Worm (Caenorhabditis elegans) whole organism, L4 larva: ENCODE data around the gene H03E18.1.

Experiments
- R02D3.7 ChIP-seq: fragments of 150-350 bp; sonication (generic microtip); optimal IDR thresholded peaks from 3 replicates; lab custom pipeline; 2014; ENCODE audit warnings: missing biosample characterization, missing genetic modification characterization
- T26A8.4 ChIP-seq: fragments of 200-800 bp; sonication (Bioruptor generic); IDR thresholded peaks from 2 replicates; pipeline ENCODE4 v1.3.6; 2022; ENCODE audit warnings: missing genetic modification characterization, missing compliant biosample characterization
- Y105C5A.15 ChIP-seq: fragments of 200-800 bp; sonication (Bioruptor generic); IDR thresholded peaks from 2 replicates; pipeline ENCODE4 v1.3.6; 2022; ENCODE audit warnings: missing genetic modification characterization, missing compliant biosample characterization
- Y75B8A.6 ChIP-seq: fragments of 200-800 bp; sonication (Bioruptor generic); IDR thresholded peaks from 2 replicates; pipeline ENCODE4 v1.3.6; 2022; ENCODE audit warnings: missing genetic modification reagents, missing genetic modification characterization, missing compliant biosample characterization
- ZK337.2 ChIP-seq: fragments of 200-800 bp; sonication (Bioruptor generic); IDR thresholded peaks from 2 replicates; pipeline ENCODE4 v1.3.6; 2022; ENCODE audit warnings: missing genetic modification reagents, missing genetic modification characterization, missing compliant biosample characterization
- ZK546.5 ChIP-seq, 2 experiments: sonication (generic microtip); optimal IDR thresholded peaks; 2 replicates each; lab custom pipeline; 2017; ENCODE audit warnings: missing biosample characterization in 2 of 2, missing genetic modification characterization in 2 of 2
- aha-1 ChIP-seq: fragments of 150-350 bp; peaks from one replicate; lab custom pipeline; 2014; ENCODE audit warnings: missing biosample characterization, missing genetic modification characterization
- arid-1 ChIP-seq: fragments of 200-800 bp; sonication (Bioruptor generic); conservative IDR thresholded peaks from 2 replicates; pipeline ENCODE4 v1.3.6; 2022; ENCODE audit warnings: missing genetic modification reagents, missing genetic modification characterization, missing compliant biosample characterization
- attf-4 ChIP-seq: sonication (generic microtip); optimal IDR thresholded peaks from 3 replicates; lab custom pipeline; 2017; ENCODE audit warnings: missing biosample characterization, missing genetic modification characterization
- ceh-20 ChIP-seq: fragments of 200-800 bp; sonication (Bioruptor generic); IDR thresholded peaks from 2 replicates; pipeline ENCODE4 v1.3.6; 2022; ENCODE audit warnings: missing genetic modification reagents, missing genetic modification characterization, missing compliant biosample characterization
- ceh-32 ChIP-seq: sonication (generic microtip); optimal IDR thresholded peaks from 2 replicates; lab custom pipeline; 2016; ENCODE audit warnings: mild to moderate bottlenecking, missing genetic modification characterization, missing compliant biosample characterization; ENCODE audit not compliant: poor library complexity
- ceh-62 ChIP-seq: sonication (generic microtip); optimal IDR thresholded peaks from 2 replicates; lab custom pipeline; 2017; ENCODE audit warnings: missing biosample characterization, missing genetic modification characterization
- ctbp-1 ChIP-seq: fragments of 200-800 bp; sonication (Bioruptor generic); IDR thresholded peaks from 2 replicates; pipeline ENCODE4 v1.3.6; 2022; ENCODE audit warnings: missing genetic modification reagents, missing genetic modification characterization, missing compliant biosample characterization
- daf-16 ChIP-seq, 3 experiments: sonication (generic microtip); optimal IDR thresholded peaks; 2 replicates each; lab custom pipeline; 2016 to 2017; ENCODE audit warnings: missing genetic modification characterization in 3 of 3, missing genetic modification reagents in 3 of 3, mild to moderate bottlenecking in 2 of 3, missing compliant biosample characterization in 2 of 3, missing biosample characterization in 1 of 3, moderate library complexity in 1 of 3
- dmd-6 ChIP-seq: fragments of 200-800 bp; sonication (Bioruptor generic); IDR thresholded peaks from 2 replicates; pipeline ENCODE4 v1.3.6; 2022; ENCODE audit warnings: missing genetic modification reagents, missing genetic modification characterization, missing compliant biosample characterization
- dmd-8 ChIP-seq: fragments of 200-800 bp; sonication (Bioruptor generic); IDR thresholded peaks from 2 replicates; pipeline ENCODE4 v1.3.6; 2022; ENCODE audit warnings: missing genetic modification characterization, missing compliant biosample characterization
- duxl-1 ChIP-seq: sonication (generic microtip); optimal IDR thresholded peaks from 2 replicates; lab custom pipeline; 2016; ENCODE audit warnings: mild to moderate bottlenecking, missing genetic modification characterization, moderate library complexity, missing compliant biosample characterization; ENCODE audit not compliant: poor library complexity
- dve-1 ChIP-seq: sonication (generic microtip); optimal IDR thresholded peaks from 2 replicates; lab custom pipeline; 2017; ENCODE audit warnings: antibody characterized with exemption, mild to moderate bottlenecking, missing genetic modification characterization, missing compliant biosample characterization; ENCODE audit not compliant: insufficient read depth
- fkh-10 ChIP-seq: fragments of 150-350 bp; optimal IDR thresholded peaks from 2 replicates; lab custom pipeline; 2014; ENCODE audit warnings: missing biosample characterization, missing genetic modification reagents, missing genetic modification characterization
- fos-1 ChIP-seq: fragments of 150-350 bp; optimal IDR thresholded peaks from 2 replicates; lab custom pipeline; 2014; ENCODE audit warnings: missing biosample characterization, missing genetic modification characterization
- hlh-11 ChIP-seq: fragments of 200-800 bp; sonication (Bioruptor generic); optimal IDR thresholded peaks from 2 replicates; lab custom pipeline; 2018; ENCODE audit warnings: mild to moderate bottlenecking, missing genetic modification characterization, missing compliant biosample characterization
- hlh-30 ChIP-seq: sonication (generic microtip); optimal IDR thresholded peaks from 2 replicates; lab custom pipeline; 2017; ENCODE audit warnings: antibody characterized with exemption, mild to moderate bottlenecking, missing genetic modification characterization, missing compliant biosample characterization; ENCODE audit not compliant: insufficient read depth
- lim-7 ChIP-seq: fragments of 200-800 bp; sonication (Bioruptor generic); IDR thresholded peaks from 2 replicates; pipeline ENCODE4 v1.3.6; 2022; ENCODE audit warnings: missing genetic modification characterization, missing compliant biosample characterization
- lin-13 ChIP-seq: fragments of 150-350 bp; optimal IDR thresholded peaks from 2 replicates; lab custom pipeline; 2014; ENCODE audit warnings: missing biosample characterization, missing genetic modification reagents, missing genetic modification characterization
- lin-29 ChIP-seq: fragments of 200-800 bp; sonication (Bioruptor generic); IDR thresholded peaks from 2 replicates; pipeline ENCODE4 v1.3.6; 2022; ENCODE audit warnings: missing genetic modification reagents, missing genetic modification characterization, missing compliant biosample characterization
- madf-9 ChIP-seq: fragments of 200-800 bp; sonication (Bioruptor generic); conservative IDR thresholded peaks from 2 replicates; pipeline ENCODE4 v1.3.6; 2022; ENCODE audit warnings: missing genetic modification reagents, missing genetic modification characterization, missing compliant biosample characterization
- mdt-29 ChIP-seq: fragments of 200-800 bp; sonication (Bioruptor generic); IDR thresholded peaks from 2 replicates; pipeline ENCODE4 v1.3.6; 2022; ENCODE audit warnings: missing genetic modification reagents, missing genetic modification characterization, missing compliant biosample characterization
- mes-2 ChIP-seq: sonication (generic microtip); optimal IDR thresholded peaks from 2 replicates; lab custom pipeline; 2016; ENCODE audit warnings: missing genotype, mild to moderate bottlenecking, missing genetic modification characterization, missing compliant biosample characterization; ENCODE audit not compliant: poor library complexity, severe bottlenecking
- nhr-10 ChIP-seq: fragments of 150-350 bp; optimal IDR thresholded peaks from 2 replicates; lab custom pipeline; 2014; ENCODE audit warnings: missing biosample characterization, missing genetic modification characterization
- nhr-11 ChIP-seq: fragments of 150-350 bp; optimal IDR thresholded peaks from 2 replicates; lab custom pipeline; 2014; ENCODE audit warnings: missing biosample characterization, missing genetic modification characterization
- nhr-28 ChIP-seq: fragments of 150-350 bp; optimal IDR thresholded peaks from 2 replicates; lab custom pipeline; 2014; ENCODE audit warnings: missing biosample characterization, missing genetic modification characterization
- nhr-77 ChIP-seq: fragments of 150-350 bp; optimal IDR thresholded peaks from 2 replicates; lab custom pipeline; 2014; ENCODE audit warnings: missing biosample characterization, missing genetic modification characterization
- php-3 ChIP-seq: fragments of 200-800 bp; sonication (Bioruptor generic); IDR thresholded peaks from 2 replicates; pipeline ENCODE4 v1.3.6; 2022; ENCODE audit warnings: missing genetic modification reagents, missing genetic modification characterization, missing compliant biosample characterization
- pqm-1 ChIP-seq: sonication (generic microtip); optimal IDR thresholded peaks from 2 replicates; lab custom pipeline; 2017; ENCODE audit warnings: missing biosample characterization, missing genetic modification characterization
- rbr-2 ChIP-seq: sonication (generic microtip); optimal IDR thresholded peaks from 2 replicates; lab custom pipeline; 2016; ENCODE audit warnings: missing genotype, missing genetic modification characterization, missing compliant biosample characterization
- sdz-12 ChIP-seq: fragments of 200-800 bp; sonication (Bioruptor generic); optimal IDR thresholded peaks from 2 replicates; lab custom pipeline; 2018; ENCODE audit warnings: mild to moderate bottlenecking, missing genetic modification characterization, missing compliant biosample characterization
- skn-1 ChIP-seq: fragments of 150-350 bp; optimal IDR thresholded peaks from 2 replicates; lab custom pipeline; 2014; ENCODE audit warnings: missing biosample characterization, missing genetic modification characterization
- spr-1 ChIP-seq: sonication (generic microtip); optimal IDR thresholded peaks from 2 replicates; lab custom pipeline; 2016; ENCODE audit warnings: mild to moderate bottlenecking, missing genetic modification characterization, missing compliant biosample characterization
- unc-130 ChIP-seq: sonication (generic microtip); optimal IDR thresholded peaks from 2 replicates; lab custom pipeline; 2016; ENCODE audit warnings: missing genetic modification reagents, missing genetic modification characterization, missing compliant biosample characterization
- unc-62 ChIP-seq, 3 experiments: fragments of 150-350 bp in 1 of 3; sonication (generic microtip); optimal IDR thresholded peaks in 2 of 3; peaks in 1 of 3; 1 replicate in 1 of 3; 2 replicates in 2 of 3; lab custom pipeline; 2014 to 2017; ENCODE audit warnings: missing biosample characterization in 3 of 3, missing genetic modification characterization in 3 of 3, missing genetic modification reagents in 3 of 3, missing genotype in 1 of 3
- zfp-2 ChIP-seq: sonication (generic microtip); optimal IDR thresholded peaks from 2 replicates; lab custom pipeline; 2016; ENCODE audit warnings: mild to moderate bottlenecking, missing genetic modification characterization, missing compliant biosample characterization

Gene H03E18.1

DNA sequence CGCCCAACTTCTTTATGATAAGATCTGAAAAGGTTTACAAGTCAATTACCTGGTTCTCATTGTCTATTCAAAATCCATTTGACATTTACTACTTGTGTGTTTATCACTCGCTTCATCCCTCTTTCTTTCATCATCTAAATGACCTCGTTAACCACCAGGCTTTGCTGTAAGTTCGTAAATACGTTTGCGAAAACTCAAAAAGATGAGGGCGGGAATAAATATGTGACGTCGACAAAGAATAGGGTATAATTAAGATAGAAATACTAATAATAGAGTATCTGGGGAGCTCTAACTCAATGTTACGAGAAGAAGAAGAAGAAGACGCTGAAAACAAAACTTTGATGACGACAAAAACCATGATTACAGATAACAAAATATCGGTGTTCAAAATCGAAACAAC, 18.3 kb upstream of the H03E18.1 start:
- TF ChIP-seq ctbp-1, result no peak
- TF ChIP-seq ZK337.2 (GFP tag; lab: Robert Waterston, UW), result no peak
- TF ChIP-seq unc-62 (GFP tag; optimal IDR thresholded peaks at IDR 0.05 in 1 of 2; lab: Kevin White, UChicago), result peak in 1 of 2 experiments; percentile 92
- TF ChIP-seq unc-62 (tag; optimal IDR thresholded peaks at IDR 0.05; lab: Kevin White, UChicago), result no peak
- no peak for TF ChIP-seq nhr-11 (tag; lab: Kevin White, UChicago)
- no peak for TF ChIP-seq dmd-8
- peak; percentile 52 for TF ChIP-seq aha-1 (tag; lab: Kevin White, UChicago)
- no peak for TF ChIP-seq R02D3.7 (tag; lab: Kevin White, UChicago)
- no peak for TF ChIP-seq arid-1
- no peak for TF ChIP-seq duxl-1

- TF ChIP-seq fkh-10 (GFP tag; lab: Kevin White, UChicago) (peak; percentile 87), ctbp-1 (0 out of 2 replicates have a peak, but pooled peaks have one; percentile 30), dmd-6 (GFP tag; lab: Robert Waterston, UW) (no peak)
Observed at ce11 chrX:8489886-8490285, 17.8 kb upstream of the H03E18.1 start.

ce11 chrX:8492750-8493149, 14.9 kb upstream of the H03E18.1 start:
- TF ChIP-seq ceh-20 (GFP tag; lab: Robert Waterston, UW) (no peak), hlh-30 (peak; percentile 11), nhr-10 (tag; lab: Kevin White, UChicago) (no peak), dve-1 (tag; lab: Kevin White, UChicago) (peak; percentile 26), lim-7 (no peak), nhr-28 (peak; percentile 71), Y105C5A.15 (no peak), ceh-32 (tag; lab: Kevin White, UChicago) (no peak), duxl-1 (no peak), daf-16 (GFP tag; optimal IDR thresholded peaks at IDR 0.05; lab: Kevin White, UChicago) (no peak), daf-16 (tag; optimal IDR thresholded peaks at IDR 0.05; lab: Kevin White, UChicago) (peak; percentile 91), fkh-10 (GFP tag; lab: Kevin White, UChicago) (no peak), ZK337.2 (GFP tag; lab: Robert Waterston, UW) (no peak), php-3 (GFP tag; lab: Robert Waterston, UW) (no peak), ceh-62 (tag; lab: Kevin White, UChicago) (no peak), lin-13 (GFP tag; lab: Kevin White, UChicago) (no peak), pqm-1 (tag; lab: Kevin White, UChicago) (peak; percentile 19), nhr-11 (tag; lab: Kevin White, UChicago) (no peak), ZK546.5 (tag; optimal IDR thresholded peaks at IDR 0.05; lab: Kevin White, UChicago) (no peak), mdt-29 (GFP tag; lab: Robert Waterston, UW) (no peak), mes-2 (tag; lab: Kevin White, UChicago) (no peak), spr-1 (tag; lab: Kevin White, UChicago) (no peak), arid-1 (no peak), lin-29 (no peak), zfp-2 (tag; lab: Kevin White, UChicago) (no peak), nhr-77 (tag; lab: Kevin White, UChicago) (peak; percentile 9)

- no peak for TF ChIP-seq madf-9
- TF ChIP-seq unc-130 (GFP tag; lab: Kevin White, UChicago), result no peak
- no peak for TF ChIP-seq arid-1
- no peak for TF ChIP-seq lin-13 (GFP tag; lab: Kevin White, UChicago)
- TF ChIP-seq rbr-2 (tag; lab: Kevin White, UChicago), result no peak
- no peak for TF ChIP-seq sdz-12 (GFP tag; lab: Kevin White, UChicago)
- no peak for TF ChIP-seq unc-62 (GFP tag; optimal IDR thresholded peaks at IDR 0.05 in 1 of 2; lab: Kevin White, UChicago)
- TF ChIP-seq unc-62 (tag; optimal IDR thresholded peaks at IDR 0.05; lab: Kevin White, UChicago), result no peak
- TF ChIP-seq fos-1 (tag; lab: Kevin White, UChicago), result no peak
- no peak for TF ChIP-seq attf-4 (tag; lab: Kevin White, UChicago)
- TF ChIP-seq lim-7, result no peak
- TF ChIP-seq mdt-29 (GFP tag; lab: Robert Waterston, UW), result no peak
- TF ChIP-seq T26A8.4 (GFP tag; lab: Robert Waterston, UW), result no peak
- no peak for TF ChIP-seq Y75B8A.6 (GFP tag; lab: Robert Waterston, UW)
- no peak for TF ChIP-seq ctbp-1
- no peak for TF ChIP-seq mes-2 (tag; lab: Kevin White, UChicago)
- TF ChIP-seq skn-1 (tag; lab: Kevin White, UChicago), result no peak
- no peak for TF ChIP-seq hlh-11 (tag; lab: Kevin White, UChicago)
- no peak for TF ChIP-seq ceh-62 (tag; lab: Kevin White, UChicago)
- no peak for TF ChIP-seq duxl-1
Observed at ce11 chrX:8495005-8495404, 12.7 kb upstream of the H03E18.1 start, which contains the start of gene T01B10.5. TSS of gene T01B10.5 (plus strand) at chrX:8495305.
